Fruit fly (Drosophila melanogaster): ENCODE data around the gene Wdr82.

Wdr82 gene

dm6 chr2L:8362273-8362954 is 11.8 kb upstream of the Wdr82 start, which contains the start of gene CG7627 (continued):
- TF ChIP-seq sens (GFP tag) (peak; percentile 96), p53 (GFP tag; optimal IDR thresholded peaks at IDR 0.05) (peak; percentile 9), Hr51 (GFP tag; optimal IDR thresholded peaks at IDR 0.05) (peak; percentile 21 to 77), CG12659 (GFP tag; optimal IDR thresholded peaks at IDR 0.05) (peak; percentile 73), CG1792 (GFP tag; optimal IDR thresholded peaks at IDR 0.05) (peak; percentile 43), NC2β (GFP tag; optimal IDR thresholded peaks at IDR 0.05) (peak; percentile 49), Lhr (GFP tag; optimal IDR thresholded peaks at IDR 0.05) (no peak), bigmax (GFP tag; optimal IDR thresholded peaks at IDR 0.05) (no peak), luna (GFP tag; optimal IDR thresholded peaks at IDR 0.05) (peak; percentile 1), CG9215 (GFP tag; IDR thresholded peaks at IDR 0.05) (peak; percentile 69), B-H2 (GFP tag; optimal IDR thresholded peaks at IDR 0.05) (peak; percentile 70), CHES-1-like (GFP tag; optimal IDR thresholded peaks at IDR 0.05) (peak; percentile 84), CG7839 (tag; optimal IDR thresholded peaks at IDR 0.05) (peak; percentile 80), Scr (GFP tag; IDR thresholded peaks at IDR 0.05; ENCODE audit: partially characterized antibody) (0 out of 2 replicates have a peak, but pooled peaks have one; percentile 26), tin (GFP tag; optimal IDR thresholded peaks at IDR 0.05) (peak; percentile 68), CG17385 (GFP tag; optimal IDR thresholded peaks at IDR 0.05) (peak; percentile 68), Dip3 (GFP tag; optimal IDR thresholded peaks at IDR 0.05) (peak; percentile 73), NFAT (GFP tag; IDR thresholded peaks at IDR 0.05) (peak; percentile 82), salm (tag; optimal IDR thresholded peaks at IDR 0.05) (no peak), fd3F (GFP tag; optimal IDR thresholded peaks at IDR 0.05) (peak; percentile 60), Hand (GFP tag; optimal IDR thresholded peaks at IDR 0.05) (peak; percentile 62), btn (GFP tag; optimal IDR thresholded peaks at IDR 0.05) (peak; percentile 19), CG1529 (GFP tag; optimal IDR thresholded peaks at IDR 0.05) (peak; percentile 20), Aef1 (GFP tag; IDR thresholded peaks at IDR 0.05) (peak; percentile 75), Doc2 (GFP tag; IDR thresholded peaks at IDR 0.05) (peak; percentile 21; the same call in 1 of the 2 replicates), ham (GFP tag; IDR thresholded peaks at IDR 0.05) (no peak), CG4617 (GFP tag; optimal IDR thresholded peaks at IDR 0.05; ENCODE audit: borderline replicate concordance) (no peak), CG8388 (GFP tag; optimal IDR thresholded peaks at IDR 0.05) (peak; percentile 55), CG3995 (GFP tag; optimal IDR thresholded peaks at IDR 0.05) (peak; percentile 7), mld (GFP tag; IDR thresholded peaks at IDR 0.05; ENCODE audit: partially characterized antibody) (no peak), Sox100B (GFP tag; optimal IDR thresholded peaks at IDR 0.05) (peak; percentile 79), MESR4 (GFP tag; optimal IDR thresholded peaks at IDR 0.05) (no peak), CG3163 (GFP tag; optimal IDR thresholded peaks at IDR 0.05) (peak; percentile 40), CG12744 (GFP tag; optimal IDR thresholded peaks at IDR 0.05) (peak; percentile 6), Rx (GFP tag; IDR thresholded peaks at IDR 0.05) (peak; percentile 60), repo (GFP tag; optimal IDR thresholded peaks at IDR 0.05) (peak; percentile 73), CG10147 (GFP tag; optimal IDR thresholded peaks at IDR 0.05) (peak; percentile 21), Vsx1 (GFP tag; optimal IDR thresholded peaks at IDR 0.05) (peak; percentile 19), lilli (GFP tag; optimal IDR thresholded peaks at IDR 0.05) (peak; percentile 89), Asciz (GFP tag; optimal IDR thresholded peaks at IDR 0.05) (peak; percentile 66), wdn (GFP tag; IDR thresholded peaks at IDR 0.05) (peak; percentile 58), vvl (GFP tag; IDR thresholded peaks at IDR 0.05) (peak; percentile 83), dmrt11E (tag; optimal IDR thresholded peaks at IDR 0.05) (peak; percentile 62), pho (GFP tag; optimal IDR thresholded peaks at IDR 0.05) (peak; percentile 59), CG10366 (GFP tag; IDR thresholded peaks at IDR 0.05) (peak; percentile 73), pnt (GFP tag; optimal IDR thresholded peaks at IDR 0.05) (peak; percentile 59), Hr78 (GFP tag; optimal IDR thresholded peaks at IDR 0.05) (peak in 1 of 2 experiments; percentile 15), CTCF (GFP tag; optimal IDR thresholded peaks at IDR 0.05) (no peak), Poxn (GFP tag; IDR thresholded peaks at IDR 0.05) (peak; percentile 70), CG5953 (GFP tag; IDR thresholded peaks at IDR 0.05) (no peak)

All from whole organism, embryonic.